Worm (Caenorhabditis elegans): Measurements from ENCODE around the gene sgca-1.

DNA sequence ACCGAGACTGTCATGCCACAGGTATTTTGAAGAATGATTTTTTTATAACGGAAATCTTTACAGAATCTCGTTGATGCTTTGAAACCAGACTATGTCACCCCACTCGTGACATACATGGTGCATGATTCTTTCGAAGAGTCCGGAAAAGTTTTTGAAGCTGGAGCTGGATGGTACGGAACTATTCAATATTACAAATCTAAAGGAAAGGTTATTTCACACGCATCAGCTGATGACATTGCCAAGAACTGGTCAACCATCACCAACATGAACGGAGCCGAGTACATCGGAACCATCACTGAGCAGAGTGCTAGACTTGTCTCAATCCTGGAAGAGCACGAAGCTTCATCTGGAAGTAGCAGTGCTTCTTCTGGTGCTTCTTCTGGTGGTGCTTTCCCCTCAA is 29.8 kb upstream of the sgca-1 start:
- TF ChIP-seq tbx-2 (tag; optimal IDR thresholded peaks at IDR 0.05) (no peak), ref-2 (tag; optimal IDR thresholded peaks at IDR 0.05) (no peak)

All from whole organism, late embryonic.